Worm (Caenorhabditis elegans) whole organism, L1 larva: ENCODE data around the gene math-13.

Experiments used
- C04F5.9 ChIP-seq: sonication (generic microtip); optimal IDR thresholded peaks from 2 replicates; lab custom pipeline; 2016; ENCODE audit warnings: missing genetic modification characterization, missing compliant biosample characterization
- C16A3.4 ChIP-seq: fragments of 150-350 bp; optimal IDR thresholded peaks from 2 replicates; lab custom pipeline; 2014; ENCODE audit warnings: missing biosample characterization, missing genetic modification characterization
- aha-1 ChIP-seq: fragments of 150-350 bp; optimal IDR thresholded peaks from 2 replicates; lab custom pipeline; 2014; ENCODE audit warnings: missing biosample characterization, missing genetic modification characterization
- alr-1 ChIP-seq: fragments of 200-800 bp; sonication (Bioruptor generic); optimal IDR thresholded peaks from 2 replicates; lab custom pipeline; 2018; ENCODE audit warnings: borderline replicate concordance, mild to moderate bottlenecking, missing genetic modification characterization, missing compliant biosample characterization
- blmp-1 ChIP-seq: fragments of 150-350 bp; optimal IDR thresholded peaks from 2 replicates; lab custom pipeline; 2014; ENCODE audit warnings: missing biosample characterization, missing genetic modification characterization
- ceh-90 ChIP-seq: sonication (generic microtip); optimal IDR thresholded peaks from 2 replicates; lab custom pipeline; 2016; ENCODE audit warnings: missing genetic modification characterization, missing compliant biosample characterization
- dpl-1 ChIP-seq, 3 experiments: fragments of 150-350 bp in 2 of 3; sonication (generic microtip) in 1 of 3; optimal IDR thresholded peaks; 2 replicates each; lab custom pipeline; 2014 to 2017; ENCODE audit warnings: missing biosample characterization in 3 of 3, missing genetic modification characterization in 3 of 3, missing genetic modification reagents in 3 of 3
- efl-1 ChIP-seq, 4 experiments: fragments of 150-350 bp; optimal IDR thresholded peaks in 3 of 4; peaks in 1 of 4; 1 replicate in 1 of 4; 2 replicates in 3 of 4; lab custom pipeline; 2014; ENCODE audit warnings: missing biosample characterization in 2 of 4, missing genetic modification characterization in 2 of 4, missing genetic modification reagents in 2 of 4
- egl-13 ChIP-seq: sonication (generic microtip); optimal IDR thresholded peaks from 2 replicates; lab custom pipeline; 2016; ENCODE audit warnings: missing genotype, missing genetic modification reagents, missing genetic modification characterization, missing compliant biosample characterization
- elt-2 ChIP-seq: sonication (generic microtip); optimal IDR thresholded peaks from 2 replicates; lab custom pipeline; 2016; ENCODE audit warnings: missing genetic modification characterization, mild to moderate bottlenecking, inconsistent platforms, missing compliant biosample characterization, missing genetic modification reagents
- elt-3 ChIP-seq, 6 experiments: fragments of 150-350 bp in 1 of 6; sonication (generic microtip); optimal IDR thresholded peaks; 2 replicates each; lab custom pipeline; 2017 to 2018; ENCODE audit warnings: missing biosample characterization in 6 of 6, missing genetic modification characterization in 6 of 6, inconsistent platforms in 1 of 6
- ets-5 ChIP-seq: fragments of 200-800 bp; sonication (Bioruptor generic); IDR thresholded peaks from 2 replicates; pipeline ENCODE4 v1.3.6; 2022; ENCODE audit warnings: missing genetic modification characterization, missing compliant biosample characterization
- fkh-10 ChIP-seq: sonication (generic microtip); optimal IDR thresholded peaks from 2 replicates; lab custom pipeline; 2017; ENCODE audit warnings: missing biosample characterization, missing genetic modification reagents, missing genetic modification characterization
- fos-1 ChIP-seq: fragments of 150-350 bp; optimal IDR thresholded peaks from 2 replicates; lab custom pipeline; 2014; ENCODE audit warnings: missing biosample characterization, missing genetic modification characterization
- grh-1 ChIP-seq: fragments of 200-800 bp; sonication (Bioruptor generic); IDR thresholded peaks from 2 replicates; pipeline ENCODE4 v1.3.6; 2022; ENCODE audit warnings: missing genetic modification reagents, missing genetic modification characterization, missing compliant biosample characterization
- isw-1 ChIP-seq: fragments of 200-800 bp; sonication (Bioruptor generic); IDR thresholded peaks from 2 replicates; pipeline ENCODE4 v1.3.6; 2022; ENCODE audit warnings: missing genetic modification characterization, missing compliant biosample characterization
- jun-1 ChIP-seq: fragments of 150-350 bp; optimal IDR thresholded peaks from 2 replicates; lab custom pipeline; 2014; ENCODE audit warnings: missing biosample characterization, missing genetic modification reagents, missing genetic modification characterization
- lin-15B ChIP-seq: fragments of 150-350 bp; sonication (generic microtip); optimal IDR thresholded peaks from 3 replicates; lab custom pipeline; 2014; ENCODE audit warnings: missing biosample characterization, missing genetic modification characterization
- lin-35 ChIP-seq, 2 experiments: fragments of 150-350 bp; optimal IDR thresholded peaks; 2 replicates each; lab custom pipeline; 2014; ENCODE audit warnings: missing biosample characterization in 2 of 2, missing genetic modification characterization in 2 of 2, missing genetic modification reagents in 2 of 2
- lir-3 ChIP-seq: sonication (generic microtip); optimal IDR thresholded peaks from 2 replicates; lab custom pipeline; 2016; ENCODE audit warnings: mild to moderate bottlenecking, missing genetic modification characterization, moderate library complexity, missing compliant biosample characterization; ENCODE audit not compliant: poor library complexity
- mab-9 ChIP-seq: fragments of 200-800 bp; sonication (Bioruptor generic); IDR thresholded peaks from 2 replicates; pipeline ENCODE4 v1.3.6; 2022; ENCODE audit warnings: missing genetic modification reagents, missing genetic modification characterization, missing compliant biosample characterization
- mdl-1 ChIP-seq, 2 experiments: fragments of 150-350 bp; optimal IDR thresholded peaks; 2 replicates each; lab custom pipeline; 2014 to 2017; ENCODE audit warnings: missing biosample characterization in 2 of 2, missing genetic modification characterization in 2 of 2, inconsistent platforms in 1 of 2
- mep-1 ChIP-seq: fragments of 150-350 bp; optimal IDR thresholded peaks from 2 replicates; lab custom pipeline; 2014; ENCODE audit warnings: missing biosample characterization, missing genetic modification characterization
- nhr-12 ChIP-seq: sonication (generic microtip); optimal IDR thresholded peaks from 2 replicates; lab custom pipeline; 2017; ENCODE audit warnings: missing biosample characterization, missing genetic modification characterization
- nhr-20 ChIP-seq: sonication (generic microtip); optimal IDR thresholded peaks from 2 replicates; lab custom pipeline; 2016; ENCODE audit warnings: mild to moderate bottlenecking, missing genetic modification characterization, missing compliant biosample characterization
- nhr-237 ChIP-seq: fragments of 150-350 bp; optimal IDR thresholded peaks from 2 replicates; lab custom pipeline; 2014; ENCODE audit warnings: missing biosample characterization, missing genetic modification characterization
- nhr-47 ChIP-seq: sonication (generic microtip); optimal IDR thresholded peaks from 2 replicates; lab custom pipeline; 2016; ENCODE audit warnings: mild to moderate bottlenecking, missing genetic modification characterization, moderate library complexity, missing compliant biosample characterization
- nhr-76 ChIP-seq: sonication (generic microtip); optimal IDR thresholded peaks from 2 replicates; lab custom pipeline; 2017; ENCODE audit warnings: missing biosample characterization, missing genetic modification characterization
- nhr-85 ChIP-seq: sonication (generic microtip); peaks from one replicate; lab custom pipeline; 2016; ENCODE audit warnings: missing genetic modification characterization, inconsistent platforms, missing compliant biosample characterization
- nhr-90 ChIP-seq: sonication (generic microtip); optimal IDR thresholded peaks from 2 replicates; lab custom pipeline; 2016; ENCODE audit warnings: mild to moderate bottlenecking, missing genetic modification characterization, missing compliant biosample characterization; ENCODE audit not compliant: poor library complexity
- rnt-1 ChIP-seq: sonication (generic microtip); optimal IDR thresholded peaks from 2 replicates; lab custom pipeline; 2016; ENCODE audit warnings: mild to moderate bottlenecking, missing genetic modification characterization, moderate library complexity, missing compliant biosample characterization
- skn-1 ChIP-seq: fragments of 150-350 bp; optimal IDR thresholded peaks from 2 replicates; lab custom pipeline; 2014; ENCODE audit warnings: missing biosample characterization, missing genetic modification characterization
- tbx-2 ChIP-seq: sonication (generic microtip); optimal IDR thresholded peaks from 2 replicates; lab custom pipeline; 2016; ENCODE audit warnings: missing genetic modification characterization, missing compliant biosample characterization
- unc-130 ChIP-seq: fragments of 150-350 bp; optimal IDR thresholded peaks from 2 replicates; lab custom pipeline; 2017; ENCODE audit warnings: missing biosample characterization, missing genetic modification characterization, inconsistent platforms
- unc-30 ChIP-seq: sonication (generic microtip); optimal IDR thresholded peaks from 2 replicates; lab custom pipeline; 2017; ENCODE audit warnings: missing biosample characterization, missing genetic modification characterization
- unc-62 ChIP-seq: fragments of 150-350 bp; optimal IDR thresholded peaks from 2 replicates; lab custom pipeline; 2014; ENCODE audit warnings: missing biosample characterization, missing genetic modification reagents, missing genetic modification characterization
- unc-86 ChIP-seq: sonication (generic microtip); optimal IDR thresholded peaks from 2 replicates; lab custom pipeline; 2016; ENCODE audit warnings: missing genetic modification characterization, missing compliant biosample characterization
- xbp-1 ChIP-seq: sonication (generic microtip); optimal IDR thresholded peaks from 2 replicates; lab custom pipeline; 2016; ENCODE audit warnings: missing genetic modification characterization, missing compliant biosample characterization
- zag-1 ChIP-seq: fragments of 150-350 bp; optimal IDR thresholded peaks from 2 replicates; lab custom pipeline; 2014; ENCODE audit warnings: missing biosample characterization, missing genetic modification characterization
- zip-4 ChIP-seq: fragments of 200-800 bp; sonication (Bioruptor generic); optimal IDR thresholded peaks from 2 replicates; lab custom pipeline; 2018; ENCODE audit warnings: mild to moderate bottlenecking, missing genetic modification characterization, moderate library complexity, missing compliant biosample characterization

The math-13 gene

ce11 chrII:1895278-1895677, 19.5 kb downstream of the math-13 start, which contains the start of gene C46F9.5:
Gene C46F9.5, plus strand, starts transcription at chrII:1895578.
- TF ChIP-seq unc-130 (no peak), tbx-2 (tag; lab: Kevin White, UChicago) (no peak), C04F5.9 (tag; lab: Kevin White, UChicago) (no peak), mep-1 (tag; lab: Kevin White, UChicago) (no peak), fos-1 (no peak), mdl-1 (tag; optimal IDR thresholded peaks at IDR 0.05; lab: Kevin White, UChicago) (no peak), dpl-1 (GFP tag; optimal IDR thresholded peaks at IDR 0.05; lab: Kevin White, UChicago) (no peak), nhr-12 (tag; lab: Kevin White, UChicago) (no peak), lir-3 (tag; lab: Kevin White, UChicago) (no peak), isw-1 (GFP tag; lab: Robert Waterston, UW) (no peak), rnt-1 (tag; lab: Kevin White, UChicago) (no peak)
- TF ChIP-seq, all 84 proteins: peak for 0

- TF ChIP-seq mdl-1 (tag; optimal IDR thresholded peaks at IDR 0.05; lab: Kevin White, UChicago) = no peak
- TF ChIP-seq unc-30 (tag; lab: Kevin White, UChicago) = no peak
- TF ChIP-seq nhr-20 = no peak
These were observed 20.0 kb downstream of the math-13 start, which contains the start of gene math-25 for ce11 chrII:1895762-1896161. Gene math-25, plus strand, starts transcription at chrII:1896062.

DNA sequence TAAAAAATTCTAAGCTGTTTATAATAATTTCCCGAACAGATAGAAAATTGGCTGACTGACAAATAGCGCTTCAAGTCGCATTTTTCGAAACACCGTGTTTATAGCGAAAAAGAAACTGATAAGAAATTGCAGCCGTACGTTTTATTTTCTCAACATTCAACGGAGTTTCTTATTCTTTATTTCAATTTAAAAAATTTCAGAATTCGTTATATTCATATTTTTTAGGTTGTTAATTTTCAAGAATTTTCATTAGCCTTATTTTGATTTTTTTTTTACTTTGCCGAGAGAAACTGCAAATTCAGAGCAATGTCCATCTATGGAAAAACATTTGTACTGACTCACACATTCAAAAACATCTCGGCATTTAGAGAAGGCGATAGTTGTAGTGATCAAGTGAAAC, 22.2 kb downstream of the math-13 start, which contains the start of gene C46F9.6:
Gene C46F9.6 (plus strand): TSS at position 301 of the 400 bp plus-strand sequence.
- TF ChIP-seq grh-1 (GFP tag; lab: Robert Waterston, UW) (no peak), zip-4 (GFP tag; lab: Kevin White, UChicago) (no peak), nhr-47 (tag; lab: Kevin White, UChicago) (no peak), jun-1 (tag; lab: Kevin White, UChicago) (no peak), nhr-12 (tag; lab: Kevin White, UChicago) (no peak), elt-2 (tag; lab: Kevin White, UChicago) (peak; percentile 6)

- no peak for TF ChIP-seq ets-5 (GFP tag; lab: Robert Waterston, UW)
- no peak for TF ChIP-seq lin-35 (GFP tag; optimal IDR thresholded peaks at IDR 0.05; lab: Kevin White, UChicago)
- no peak for TF ChIP-seq dpl-1 (GFP tag; optimal IDR thresholded peaks at IDR 0.05; lab: Kevin White, UChicago)
- TF ChIP-seq xbp-1 (tag; lab: Kevin White, UChicago) = no peak
- no peak for TF ChIP-seq nhr-76 (tag; lab: Kevin White, UChicago)
- TF ChIP-seq nhr-85 = no peak
- no peak for TF ChIP-seq ceh-90
- TF ChIP-seq C16A3.4 (tag; lab: Kevin White, UChicago) = no peak
- no peak for TF ChIP-seq alr-1
- no peak for TF ChIP-seq fkh-10 (GFP tag; lab: Kevin White, UChicago)
These were observed 24.2 kb downstream of the math-13 start, which contains the start of gene math-24 for ce11 chrII:1899934-1900333. Gene math-24, plus strand, starts transcription at chrII:1900234.

DNA sequence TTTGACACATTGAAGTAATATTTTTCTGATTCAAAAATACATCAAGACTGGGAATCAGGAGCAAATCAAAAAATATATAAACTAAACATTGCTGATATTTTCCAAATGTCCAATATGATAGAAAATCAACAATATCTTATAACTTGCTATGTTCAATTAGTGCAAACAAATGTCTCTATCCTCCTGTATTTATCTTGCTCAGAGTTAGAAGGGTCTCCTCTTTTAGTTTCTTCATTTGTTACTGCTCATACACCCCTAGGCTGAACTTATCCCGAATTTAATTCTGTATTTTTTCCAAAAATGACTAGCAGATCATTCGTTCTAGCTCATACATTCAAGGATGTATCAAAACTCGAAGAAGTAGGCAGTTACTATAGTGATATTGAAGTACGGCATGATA, 26.2 kb downstream of the math-13 start, which contains the start of gene math-23:
Gene math-23 (plus strand): TSS at position 301 of the 400 bp plus-strand sequence.
- no peak for TF ChIP-seq lin-15B (tag; lab: Kevin White, UChicago)
- no peak for TF ChIP-seq ceh-90
- no peak for TF ChIP-seq skn-1
- TF ChIP-seq aha-1 (tag; lab: Kevin White, UChicago) = no peak
- no peak for TF ChIP-seq unc-62 (GFP tag; lab: Kevin White, UChicago)
- TF ChIP-seq efl-1 (optimal IDR thresholded peaks at IDR 0.05; lab: Kevin White, UChicago) = no peak
- TF ChIP-seq efl-1 (GFP tag; optimal IDR thresholded peaks at IDR 0.05 in 1 of 2; lab: Kevin White, UChicago) = no peak
- no peak for TF ChIP-seq egl-13
- no peak for TF ChIP-seq elt-3 (tag; optimal IDR thresholded peaks at IDR 0.05; lab: Kevin White, UChicago)
- TF ChIP-seq nhr-237 (tag; lab: Kevin White, UChicago) = no peak
- no peak for TF ChIP-seq mab-9 (GFP tag; lab: Robert Waterston, UW)
- TF ChIP-seq zag-1 (tag; lab: Kevin White, UChicago) = no peak
- no peak for TF ChIP-seq unc-86 (tag; lab: Kevin White, UChicago)
- TF ChIP-seq dpl-1 (GFP tag; optimal IDR thresholded peaks at IDR 0.05; lab: Kevin White, UChicago) = no peak
- no peak for TF ChIP-seq nhr-90 (tag; lab: Kevin White, UChicago)
- TF ChIP-seq blmp-1 = no peak
